Fruit fly (Drosophila melanogaster): ENCODE measurements around the gene IM33.

dm6 chr2L:3682489-3682888 lies 14.0 kb downstream of the IM33 start:
- TF ChIP-seq pan (optimal IDR thresholded peaks at IDR 0.05) (no peak), psq (optimal IDR thresholded peaks at IDR 0.05) (no peak)
